Worm (Caenorhabditis elegans): ENCODE measurements around the gene lep-2.

DNA sequence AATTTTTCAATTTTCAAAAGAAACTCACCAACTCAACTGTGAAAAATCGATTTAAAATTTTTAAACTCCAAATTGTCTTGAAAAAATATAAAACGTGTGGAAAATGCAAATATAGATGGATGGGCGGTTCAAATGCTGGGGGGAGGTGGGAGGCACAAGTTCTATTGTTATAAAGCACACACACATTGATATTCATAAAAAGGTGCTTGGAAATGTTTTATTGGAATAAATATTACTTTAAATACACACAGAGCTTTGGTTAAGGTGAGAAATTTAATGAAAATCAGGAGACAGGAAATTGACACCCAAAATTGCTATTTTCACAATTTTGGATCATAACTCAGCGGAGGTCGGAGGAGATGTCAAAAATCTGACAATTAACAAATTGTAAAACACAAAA, 52.2 kb downstream of the lep-2 start, which contains the start of gene Y55F3AM.11:
- TF ChIP-seq him-1 (tag; optimal IDR thresholded peaks at IDR 0.05) (no peak), W03F9.2 (tag; optimal IDR thresholded peaks at IDR 0.05) (no peak)

Measured in whole organism, L4/young adult.